Worm (Caenorhabditis elegans) whole organism, mixed stage, embryonic: ENCODE measurements around the gene ZK930.2.
A peak's percentile ranks its signal among the peaks of the same experiment; 100 is the strongest.

Experiments
- bed-3 ChIP-seq: fragments of 200-800 bp; sonication (Bioruptor generic); optimal IDR thresholded peaks from 3 replicates; lab custom pipeline; 2018; ENCODE audit warnings: mild to moderate bottlenecking, missing genetic modification characterization, moderate library complexity, missing compliant biosample characterization
- blmp-1 ChIP-seq: fragments of 150-350 bp; optimal IDR thresholded peaks from 2 replicates; lab custom pipeline; 2014; ENCODE audit warnings: missing biosample characterization, missing genetic modification characterization
- ceh-39 ChIP-seq: fragments of 150-350 bp; optimal IDR thresholded peaks from 2 replicates; lab custom pipeline; 2014; ENCODE audit warnings: missing biosample characterization, missing genetic modification characterization
- ceh-43 ChIP-seq: fragments of 200-800 bp; sonication (Bioruptor generic); optimal IDR thresholded peaks from 2 replicates; lab custom pipeline; 2018; ENCODE audit warnings: mild to moderate bottlenecking, missing genetic modification characterization, moderate library complexity, missing compliant biosample characterization
- ces-1 ChIP-seq: fragments of 150-350 bp; optimal IDR thresholded peaks from 2 replicates; lab custom pipeline; 2014; ENCODE audit warnings: missing biosample characterization, missing genetic modification reagents, missing genetic modification characterization
- cnd-1 ChIP-seq: fragments of 200-800 bp; sonication (Bioruptor generic); optimal IDR thresholded peaks from 2 replicates; lab custom pipeline; 2018; ENCODE audit warnings: mild to moderate bottlenecking, missing genetic modification characterization, missing compliant biosample characterization
- drap-1 ChIP-seq: fragments of 200-800 bp; sonication (Bioruptor generic); optimal IDR thresholded peaks from 3 replicates; lab custom pipeline; 2018; ENCODE audit warnings: mild to moderate bottlenecking, missing genetic modification characterization, missing compliant biosample characterization
- elt-1 ChIP-seq: sonication (generic microtip); optimal IDR thresholded peaks from 2 replicates; lab custom pipeline; 2017; ENCODE audit warnings: missing genetic modification characterization, mild to moderate bottlenecking, missing compliant biosample characterization, antibody characterized with exemption, moderate library complexity, borderline replicate concordance; ENCODE audit not compliant: insufficient read depth
- flh-1 ChIP-seq: fragments of 200-800 bp; sonication (Bioruptor generic); optimal IDR thresholded peaks from 2 replicates; lab custom pipeline; 2018; ENCODE audit warnings: mild to moderate bottlenecking, missing genetic modification characterization, moderate library complexity, missing compliant biosample characterization
- ham-2 ChIP-seq: fragments of 200-800 bp; sonication (Bioruptor generic); optimal IDR thresholded peaks from 2 replicates; lab custom pipeline; 2018; ENCODE audit warnings: mild to moderate bottlenecking, missing genetic modification characterization, missing compliant biosample characterization
- hlh-1 ChIP-seq: fragments of 150-350 bp; optimal IDR thresholded peaks from 2 replicates; lab custom pipeline; 2014; ENCODE audit warnings: missing biosample characterization, missing genetic modification reagents, missing genetic modification characterization
- lin-13 ChIP-seq: fragments of 150-350 bp; optimal IDR thresholded peaks from 2 replicates; lab custom pipeline; 2014; ENCODE audit warnings: missing biosample characterization, missing genetic modification characterization
- lin-32 ChIP-seq: fragments of 200-800 bp; sonication (Bioruptor generic); optimal IDR thresholded peaks from 2 replicates; lab custom pipeline; 2018; ENCODE audit warnings: mild to moderate bottlenecking, missing genetic modification characterization, missing compliant biosample characterization
- lsy-2 ChIP-seq: fragments of 150-350 bp; optimal IDR thresholded peaks from 2 replicates; lab custom pipeline; 2014; ENCODE audit warnings: missing biosample characterization, missing genetic modification characterization
- mab-5 ChIP-seq: fragments of 150-350 bp; optimal IDR thresholded peaks from 2 replicates; lab custom pipeline; 2014; ENCODE audit warnings: missing biosample characterization, missing genetic modification characterization
- mep-1 ChIP-seq: fragments of 150-350 bp; optimal IDR thresholded peaks from 2 replicates; lab custom pipeline; 2017; ENCODE audit warnings: missing biosample characterization, missing genetic modification reagents, missing genetic modification characterization, inconsistent platforms
- mls-2 ChIP-seq: sonication (generic microtip); optimal IDR thresholded peaks from 2 replicates; lab custom pipeline; 2016; ENCODE audit warnings: mild to moderate bottlenecking, missing genetic modification characterization, moderate library complexity, missing compliant biosample characterization
- nhr-12 ChIP-seq: fragments of 150-350 bp; optimal IDR thresholded peaks from 2 replicates; lab custom pipeline; 2014; ENCODE audit warnings: missing biosample characterization, missing genetic modification characterization
- nhr-2 ChIP-seq: fragments of 150-350 bp; optimal IDR thresholded peaks from 2 replicates; lab custom pipeline; 2014; ENCODE audit warnings: missing biosample characterization, missing genetic modification characterization
- nhr-28 ChIP-seq: fragments of 150-350 bp; optimal IDR thresholded peaks from 2 replicates; lab custom pipeline; 2014; ENCODE audit warnings: missing biosample characterization, missing genetic modification characterization
- nhr-76 ChIP-seq: sonication (generic microtip); optimal IDR thresholded peaks from 2 replicates; lab custom pipeline; 2017; ENCODE audit warnings: missing biosample characterization, missing genetic modification characterization
- pha-4 ChIP-seq: fragments of 150-350 bp; optimal IDR thresholded peaks from 2 replicates; lab custom pipeline; 2018; ENCODE audit warnings: missing biosample characterization, missing genetic modification reagents, missing genetic modification characterization
- sem-2 ChIP-seq: fragments of 200-800 bp; sonication (Bioruptor generic); optimal IDR thresholded peaks from 2 replicates; lab custom pipeline; 2018; ENCODE audit warnings: mild to moderate bottlenecking, missing genetic modification characterization, missing compliant biosample characterization
- snpc-4 ChIP-seq: fragments of 150-350 bp; optimal IDR thresholded peaks from 2 replicates; lab custom pipeline; 2014; ENCODE audit warnings: missing biosample characterization, missing genetic modification characterization
- sptf-1 ChIP-seq: sonication (generic microtip); optimal IDR thresholded peaks from 2 replicates; lab custom pipeline; 2017; ENCODE audit warnings: mild to moderate bottlenecking, missing genetic modification characterization, moderate library complexity, missing compliant biosample characterization
- tbx-8 ChIP-seq: fragments of 200-800 bp; sonication (Bioruptor generic); optimal IDR thresholded peaks from 2 replicates; lab custom pipeline; 2018; ENCODE audit warnings: mild to moderate bottlenecking, missing genetic modification characterization, moderate library complexity, missing compliant biosample characterization
- unc-120 ChIP-seq: sonication (generic microtip); optimal IDR thresholded peaks from 2 replicates; lab custom pipeline; 2017; ENCODE audit warnings: missing genetic modification characterization, missing compliant biosample characterization; ENCODE audit not compliant: poor library complexity, severe bottlenecking
- unc-39 ChIP-seq: fragments of 150-350 bp; optimal IDR thresholded peaks from 2 replicates; lab custom pipeline; 2014; ENCODE audit warnings: missing biosample characterization, missing genetic modification characterization
- unc-62 ChIP-seq: fragments of 150-350 bp; optimal IDR thresholded peaks from 2 replicates; lab custom pipeline; 2014; ENCODE audit warnings: missing biosample characterization, missing genetic modification reagents, missing genetic modification characterization
- zip-8 ChIP-seq: fragments of 150-350 bp; optimal IDR thresholded peaks from 2 replicates; lab custom pipeline; 2014; ENCODE audit warnings: missing biosample characterization, missing genetic modification characterization
- ztf-11 ChIP-seq: fragments of 150-350 bp; optimal IDR thresholded peaks from 2 replicates; lab custom pipeline; 2014; ENCODE audit warnings: missing biosample characterization, missing genetic modification characterization

Gene ZK930.2

ce11 chrII:11916555-11916941, 23.3 kb upstream of the ZK930.2 start:
- TF ChIP-seq mep-1 (tag; lab: Kevin White, UChicago) (no peak), zip-8 (tag; lab: Kevin White, UChicago) (no peak), mls-2 (tag; lab: Kevin White, UChicago) (no peak), ztf-11 (no peak), ceh-39 (tag; lab: Kevin White, UChicago) (no peak), elt-1 (tag; lab: Kevin White, UChicago) (no peak), ham-2 (GFP tag; lab: Kevin White, UChicago) (no peak), lin-13 (no peak), drap-1 (GFP tag; lab: Kevin White, UChicago) (no peak), unc-62 (no peak), nhr-28 (no peak), lin-32 (no peak), unc-39 (tag; lab: Kevin White, UChicago) (no peak), nhr-76 (tag; lab: Kevin White, UChicago) (no peak)

DNA sequence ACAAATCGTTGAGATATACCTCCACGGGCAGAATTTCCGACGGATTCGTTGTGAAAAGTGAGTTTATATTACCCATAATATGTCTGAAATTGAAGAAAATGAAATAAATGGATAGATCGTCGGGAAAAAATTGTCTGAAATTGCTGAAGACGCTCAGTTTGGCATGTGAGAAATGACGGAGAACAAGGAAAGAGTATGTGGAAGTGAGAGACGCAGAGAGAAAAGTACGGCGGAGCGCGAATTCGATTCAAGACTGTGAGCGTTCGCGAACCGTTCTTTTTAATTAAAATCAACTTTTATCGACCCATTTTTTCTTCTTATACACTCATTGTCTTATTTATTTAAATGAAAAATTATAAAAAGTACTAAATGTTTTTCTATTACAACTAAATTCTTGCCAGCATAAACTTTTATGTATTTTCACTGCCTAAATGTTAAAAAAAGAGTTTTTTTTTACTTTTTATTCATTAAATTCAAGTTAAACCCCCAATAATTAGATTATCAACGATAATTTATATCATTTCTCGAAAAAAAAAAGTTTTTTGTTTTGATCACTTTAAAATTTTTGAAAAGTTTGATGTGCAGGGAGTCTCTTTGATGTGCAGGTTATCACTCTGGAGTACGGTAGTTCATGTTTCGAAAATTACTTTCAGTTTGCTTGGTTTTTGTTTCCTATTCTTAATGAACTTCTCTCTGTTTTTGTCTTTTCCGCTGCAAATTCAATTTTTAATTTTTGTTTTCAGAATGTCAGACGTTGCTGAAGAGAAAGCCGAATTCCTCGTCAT, 22.7 kb upstream of the ZK930.2 start, which contains the start of the genes vps-15 and hmg-12:
Gene vps-15 (minus strand): TSS at position 83 of the 785 bp plus-strand sequence.
Gene hmg-12 (plus strand): TSS at position 744 of the 785 bp plus-strand sequence.
- no peak for TF ChIP-seq mab-5 (tag; lab: Kevin White, UChicago)
- peak; percentile 87 for TF ChIP-seq lsy-2 (tag; lab: Kevin White, UChicago)
- no peak for TF ChIP-seq ces-1
- TF ChIP-seq flh-1, result no peak
- no peak for TF ChIP-seq cnd-1 (tag; lab: Kevin White, UChicago)
- no peak for TF ChIP-seq sem-2 (GFP tag; lab: Kevin White, UChicago)
- TF ChIP-seq, all 35 proteins: peak for 1

- no peak for TF ChIP-seq hlh-1 (tag; lab: Kevin White, UChicago)
- no peak for TF ChIP-seq snpc-4 (tag; lab: Kevin White, UChicago)
- no peak for TF ChIP-seq nhr-28
- TF ChIP-seq pha-4 (tag; lab: Kevin White, UChicago), result no peak
- TF ChIP-seq nhr-12, result no peak
- TF ChIP-seq blmp-1 (tag; lab: Kevin White, UChicago), result no peak
- TF ChIP-seq nhr-76 (tag; lab: Kevin White, UChicago), result no peak
- TF ChIP-seq unc-39 (tag; lab: Kevin White, UChicago), result no peak
- no peak for TF ChIP-seq ham-2 (GFP tag; lab: Kevin White, UChicago)
- no peak for TF ChIP-seq nhr-2 (tag; lab: Kevin White, UChicago)
- TF ChIP-seq tbx-8 (GFP tag; lab: Kevin White, UChicago), result no peak
Observed at ce11 chrII:11914304-11914703, 21.1 kb upstream of the ZK930.2 start, which contains the start of gene ZK930.7. ZK930.7 (plus strand) TSS chrII:11914604.

DNA sequence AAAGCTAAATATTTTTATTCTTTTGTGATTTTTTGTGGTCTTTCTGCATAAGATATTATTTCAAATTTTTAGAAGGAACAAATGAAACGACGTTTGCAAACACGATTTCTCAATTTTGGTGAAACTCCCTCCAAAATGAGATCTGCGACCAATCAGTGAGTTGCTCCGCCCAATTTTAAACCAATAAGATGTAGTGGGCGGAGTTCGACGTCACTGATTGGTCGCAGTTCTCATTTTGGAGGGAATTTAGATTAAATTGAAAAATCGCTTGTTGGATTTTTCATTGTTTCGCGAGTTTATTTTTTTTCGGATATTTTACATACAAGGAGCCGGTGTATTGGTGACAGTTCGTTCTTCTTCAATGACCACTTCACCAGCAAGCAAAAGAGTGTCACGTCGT, 17.3 kb upstream of the ZK930.2 start:
- TF ChIP-seq mls-2 (tag; lab: Kevin White, UChicago) (no peak), ceh-39 (tag; lab: Kevin White, UChicago) (no peak), mab-5 (tag; lab: Kevin White, UChicago) (no peak)
- TF ChIP-seq, all 35 proteins: peak for 0

ce11 chrII:11906217-11906616, 13.0 kb upstream of the ZK930.2 start, which contains the start of gene ZK930.4:
ZK930.4 (plus strand) TSS chrII:11906517.
- TF ChIP-seq nhr-28 (no peak), pha-4 (tag; lab: Kevin White, UChicago) (no peak), ceh-43 (GFP tag; lab: Kevin White, UChicago) (no peak), bed-3 (no peak), sem-2 (GFP tag; lab: Kevin White, UChicago) (no peak)

DNA sequence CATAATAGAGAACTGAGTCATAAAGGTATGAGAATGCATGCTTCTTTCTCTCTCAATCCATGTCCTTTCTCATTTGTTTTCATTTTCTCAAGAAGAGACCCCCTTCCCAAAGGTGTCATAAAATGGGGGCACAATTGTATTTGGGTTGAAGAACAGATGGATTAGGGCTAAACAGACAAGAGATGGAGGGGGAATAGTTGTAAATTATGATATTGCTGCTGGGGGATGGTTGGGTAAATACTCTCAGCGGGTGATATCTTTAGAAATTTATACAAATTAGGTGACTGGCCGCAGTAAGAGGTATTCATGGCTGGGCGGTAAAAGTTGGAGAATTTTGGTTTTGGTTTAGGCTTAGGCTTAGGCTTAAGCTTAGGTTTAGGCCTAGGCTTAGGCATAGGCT, 11.8 kb upstream of the ZK930.2 start:
- no peak for TF ChIP-seq mls-2 (tag; lab: Kevin White, UChicago)
- TF ChIP-seq tbx-8 (GFP tag; lab: Kevin White, UChicago), result no peak
- TF ChIP-seq ceh-43 (GFP tag; lab: Kevin White, UChicago), result no peak
- TF ChIP-seq unc-120 (tag; lab: Kevin White, UChicago), result no peak
- no peak for TF ChIP-seq sptf-1
- no peak for TF ChIP-seq nhr-76 (tag; lab: Kevin White, UChicago)
- TF ChIP-seq cnd-1 (tag; lab: Kevin White, UChicago), result peak; percentile 53
